Fruit fly (Drosophila melanogaster) whole organism, pupa: ENCODE measurements around the gene sowi.

Experiments
- CG10348 ChIP-seq: fragments of 200-800 bp; sonication (Bioruptor generic); IDR thresholded peaks from 2 replicates; pipeline ENCODE4 v1.3.6; 2022; ENCODE audit warnings: missing biosample characterization, missing genetic modification characterization
- CG12605 ChIP-seq: fragments of 200-800 bp; sonication (Bioruptor generic); IDR thresholded peaks from 2 replicates; pipeline ENCODE4 v1.3.6; 2022; ENCODE audit warnings: missing biosample characterization, missing genetic modification characterization
- CG13204 ChIP-seq: fragments of 200-800 bp; sonication (Bioruptor generic); optimal IDR thresholded peaks from 2 replicates; lab custom pipeline; 2018; ENCODE audit warnings: missing biosample characterization, mild to moderate bottlenecking, missing genetic modification characterization, moderate library complexity
- CG14655 ChIP-seq: fragments of 200-800 bp; sonication (Bioruptor generic); optimal IDR thresholded peaks from 3 replicates; lab custom pipeline; 2017; ENCODE audit warnings: mild to moderate bottlenecking, missing biosample characterization, missing genetic modification reagents, missing genetic modification characterization
- CG15710 ChIP-seq: fragments of 200-800 bp; sonication (Bioruptor generic); optimal IDR thresholded peaks from 2 replicates; lab custom pipeline; 2018; ENCODE audit warnings: missing biosample characterization, mild to moderate bottlenecking, missing genetic modification characterization, moderate library complexity
- CG17806 ChIP-seq: fragments of 200-800 bp; sonication (Bioruptor generic); optimal IDR thresholded peaks from 2 replicates; lab custom pipeline; 2018; ENCODE audit warnings: missing biosample characterization, mild to moderate bottlenecking, missing genetic modification characterization, moderate library complexity
- CG32121 ChIP-seq: fragments of 200-800 bp; sonication (Bioruptor generic); IDR thresholded peaks from 2 replicates; pipeline ENCODE4 v1.3.6; 2022; ENCODE audit warnings: missing biosample characterization, missing genetic modification characterization
- CG34367 ChIP-seq: fragments of 200-800 bp; sonication (Bioruptor generic); optimal IDR thresholded peaks from 2 replicates; lab custom pipeline; 2018; ENCODE audit warnings: missing biosample characterization, mild to moderate bottlenecking, missing genetic modification characterization
- CG4496 ChIP-seq: fragments of 200-800 bp; sonication (Bioruptor generic); IDR thresholded peaks from 3 replicates; pipeline ENCODE4 v1.3.6; 2022; ENCODE audit warnings: missing biosample characterization, missing genetic modification characterization
- CG8159 ChIP-seq: fragments of 200-800 bp; sonication (Bioruptor generic); optimal IDR thresholded peaks from 3 replicates; lab custom pipeline; 2018; ENCODE audit warnings: missing biosample characterization, mild to moderate bottlenecking, missing genetic modification characterization, moderate library complexity
- CG8301 ChIP-seq: fragments of 200-800 bp; sonication (Bioruptor generic); optimal IDR thresholded peaks from 2 replicates; lab custom pipeline; 2018; ENCODE audit warnings: missing biosample characterization, mild to moderate bottlenecking, missing genetic modification characterization
- CG9948 ChIP-seq: fragments of 200-800 bp; sonication (Bioruptor generic); optimal IDR thresholded peaks from 2 replicates; lab custom pipeline; 2018; ENCODE audit warnings: missing biosample characterization, mild to moderate bottlenecking, missing genetic modification characterization, moderate library complexity
- D1 ChIP-seq: fragments of 200-800 bp; sonication (Bioruptor generic); optimal IDR thresholded peaks from 2 replicates; lab custom pipeline; 2018; ENCODE audit warnings: missing biosample characterization, mild to moderate bottlenecking, missing genetic modification characterization, moderate library complexity
- EcR ChIP-seq: fragments of 200-800 bp; sonication (Bioruptor generic); optimal IDR thresholded peaks from 3 replicates; lab custom pipeline; 2019; ENCODE audit warnings: missing biosample characterization, missing genetic modification characterization, mild to moderate bottlenecking, moderate library complexity, missing genetic modification reagents
- Ets98B ChIP-seq: fragments of 200-800 bp; sonication (Bioruptor generic); IDR thresholded peaks from 2 replicates; pipeline ENCODE4 v1.3.6; 2022; ENCODE audit warnings: missing biosample characterization, missing genetic modification characterization
- Pif1A ChIP-seq: fragments of 200-800 bp; sonication (Bioruptor generic); optimal IDR thresholded peaks from 3 replicates; lab custom pipeline; 2016; ENCODE audit warnings: missing biosample characterization, missing genetic modification characterization
- Pif1B ChIP-seq: fragments of 200-800 bp; sonication (Bioruptor generic); optimal IDR thresholded peaks from 3 replicates; lab custom pipeline; 2016; ENCODE audit warnings: missing biosample characterization, missing genetic modification characterization
- Snoo ChIP-seq: fragments of 200-800 bp; sonication (Bioruptor generic); optimal IDR thresholded peaks from 3 replicates; lab custom pipeline; 2017; ENCODE audit warnings: missing biosample characterization, mild to moderate bottlenecking, missing genetic modification characterization, inconsistent platforms
- fd96Ca ChIP-seq: fragments of 200-800 bp; sonication (Bioruptor generic); IDR thresholded peaks from 3 replicates; pipeline ENCODE4 v1.3.6; 2022; ENCODE audit warnings: missing biosample characterization, missing genetic modification characterization
- gl ChIP-seq: fragments of 200-800 bp; sonication (Bioruptor generic); optimal IDR thresholded peaks from 2 replicates; lab custom pipeline; 2018; ENCODE audit warnings: missing biosample characterization, mild to moderate bottlenecking, missing genetic modification characterization
- rn ChIP-seq: fragments of 200-800 bp; sonication (Bioruptor generic); IDR thresholded peaks from 2 replicates; pipeline ENCODE4 v1.3.6; 2022; ENCODE audit warnings: missing biosample characterization, missing genetic modification characterization

sowi gene

dm6 chr3R:6640932-6641331 is 13.2 kb upstream of the sowi start, which contains the start of gene CG31286:
Gene CG31286 (plus strand): TSS chr3R:6641232.
- no peak for TF ChIP-seq CG32121 (GFP tag; lab: Robert Waterston, UW)
- TF ChIP-seq D1 (tag; lab: Kevin White, UChicago), result no peak
- TF ChIP-seq CG34367 (tag; lab: Kevin White, UChicago), result no peak
- TF ChIP-seq CG13204 (GFP tag; lab: Kevin White, UChicago), result no peak
- TF ChIP-seq rn (GFP tag; lab: Robert Waterston, UW), result no peak
- no peak for TF ChIP-seq gl
- no peak for TF ChIP-seq CG8159 (tag; lab: Kevin White, UChicago)
- no peak for TF ChIP-seq CG4496
- TF ChIP-seq CG17806 (tag; lab: Kevin White, UChicago), result no peak
- TF ChIP-seq CG8301 (tag; lab: Kevin White, UChicago), result no peak
- TF ChIP-seq CG10348 (GFP tag; lab: Robert Waterston, UW), result no peak
- no peak for TF ChIP-seq Pif1A
- TF ChIP-seq, all 21 proteins: peak for 0

- TF ChIP-seq CG10348 (GFP tag; lab: Robert Waterston, UW), result no peak
- TF ChIP-seq gl, result no peak
- no peak for TF ChIP-seq rn (GFP tag; lab: Robert Waterston, UW)
- TF ChIP-seq Ets98B (GFP tag; lab: Robert Waterston, UW), result no peak
- TF ChIP-seq CG17806 (tag; lab: Kevin White, UChicago), result no peak
- TF ChIP-seq Pif1A, result no peak
- no peak for TF ChIP-seq CG13204 (GFP tag; lab: Kevin White, UChicago)
- TF ChIP-seq CG34367 (tag; lab: Kevin White, UChicago), result no peak
- no peak for TF ChIP-seq EcR (GFP tag; lab: Kevin White, UChicago)
- no peak for TF ChIP-seq CG8301 (tag; lab: Kevin White, UChicago)
- TF ChIP-seq CG8159 (tag; lab: Kevin White, UChicago), result no peak
- no peak for TF ChIP-seq Snoo (tag; lab: Kevin White, UChicago)
- TF ChIP-seq CG14655 (GFP tag; lab: Kevin White, UChicago), result no peak
- no peak for TF ChIP-seq CG15710
- no peak for TF ChIP-seq D1 (tag; lab: Kevin White, UChicago)
- no peak for TF ChIP-seq CG12605 (GFP tag; lab: Robert Waterston, UW)
- TF ChIP-seq Pif1B (GFP tag; lab: Kevin White, UChicago), result no peak
- no peak for TF ChIP-seq CG32121 (GFP tag; lab: Robert Waterston, UW)
- no peak for TF ChIP-seq fd96Ca (GFP tag; lab: Robert Waterston, UW)
- no peak for TF ChIP-seq CG4496
Observed at dm6 chr3R:6629851-6630250, 2.2 kb upstream of the sowi start, which contains the start of gene sunz. Gene sunz (plus strand): TSS chr3R:6630151.

dm6 chr3R:6629221-6629620 is 1.5 kb upstream of the sowi start, which contains the start of gene CG15177:
Gene CG15177 (minus strand): TSS chr3R:6629321.
- no peak for TF ChIP-seq EcR (GFP tag; lab: Kevin White, UChicago)
- no peak for TF ChIP-seq CG8159 (tag; lab: Kevin White, UChicago)
- no peak for TF ChIP-seq CG17806 (tag; lab: Kevin White, UChicago)
- TF ChIP-seq rn (GFP tag; lab: Robert Waterston, UW), result no peak
- no peak for TF ChIP-seq Pif1B (GFP tag; lab: Kevin White, UChicago)
- TF ChIP-seq CG15710, result no peak
- no peak for TF ChIP-seq CG10348 (GFP tag; lab: Robert Waterston, UW)

DNA sequence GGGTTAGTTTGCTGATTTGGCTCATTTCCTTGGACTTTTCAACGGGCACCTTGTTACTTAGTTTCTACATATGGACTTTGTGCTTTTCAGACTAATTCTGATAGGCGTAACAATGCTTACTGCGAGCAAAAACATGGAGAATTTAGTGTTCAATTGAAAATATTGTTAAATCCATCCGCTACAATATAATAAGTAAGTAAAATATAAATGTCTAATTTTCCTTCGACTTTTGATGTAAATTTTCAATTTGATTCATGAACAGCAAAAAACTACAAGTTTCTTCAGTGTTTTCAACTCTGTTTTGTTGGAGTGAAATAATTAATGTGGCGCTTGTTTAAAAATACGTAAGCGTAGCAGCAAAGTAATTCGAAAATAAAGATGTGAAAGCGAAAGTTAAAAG is 18.9 kb downstream of the sowi start, which contains the start of gene glob2:
TSS of gene glob2 (minus strand) at position 101 of the 400 bp plus-strand sequence.
- TF ChIP-seq fd96Ca (GFP tag; lab: Robert Waterston, UW), result no peak
- no peak for TF ChIP-seq rn (GFP tag; lab: Robert Waterston, UW)
- TF ChIP-seq CG8301 (tag; lab: Kevin White, UChicago), result no peak

DNA sequence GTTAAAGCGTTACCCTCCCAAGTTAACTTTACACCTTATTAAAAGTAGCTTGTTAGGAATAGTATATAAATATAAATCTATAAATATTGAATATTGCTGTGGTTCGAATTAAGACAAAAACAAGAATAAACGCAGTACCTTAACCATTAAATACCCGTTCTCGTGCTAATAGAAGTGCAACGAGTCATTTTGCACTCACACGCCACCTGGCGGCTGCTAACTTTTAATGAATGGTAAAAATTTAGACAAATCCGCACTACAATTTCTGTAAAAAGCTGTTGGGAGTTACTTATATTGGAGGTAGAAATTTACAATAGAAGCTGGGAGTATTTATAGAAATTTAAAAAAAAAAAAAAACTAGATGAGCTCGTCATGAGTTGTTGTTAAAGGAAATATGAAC is 22.6 kb downstream of the sowi start:
- TF ChIP-seq CG14655 (GFP tag; lab: Kevin White, UChicago), result no peak
- no peak for TF ChIP-seq CG17806 (tag; lab: Kevin White, UChicago)
- TF ChIP-seq CG8159 (tag; lab: Kevin White, UChicago), result no peak
- TF ChIP-seq CG32121 (GFP tag; lab: Robert Waterston, UW), result no peak
- TF ChIP-seq Pif1A, result no peak
- no peak for TF ChIP-seq CG13204 (GFP tag; lab: Kevin White, UChicago)
- TF ChIP-seq CG4496, result no peak
- TF ChIP-seq CG12605 (GFP tag; lab: Robert Waterston, UW), result no peak
- TF ChIP-seq rn (GFP tag; lab: Robert Waterston, UW), result no peak
- TF ChIP-seq fd96Ca (GFP tag; lab: Robert Waterston, UW), result no peak
- no peak for TF ChIP-seq Ets98B (GFP tag; lab: Robert Waterston, UW)
- TF ChIP-seq CG10348 (GFP tag; lab: Robert Waterston, UW), result no peak
- no peak for TF ChIP-seq CG8301 (tag; lab: Kevin White, UChicago)
- no peak for TF ChIP-seq Pif1B (GFP tag; lab: Kevin White, UChicago)
- no peak for TF ChIP-seq D1 (tag; lab: Kevin White, UChicago)
- no peak for TF ChIP-seq gl

DNA sequence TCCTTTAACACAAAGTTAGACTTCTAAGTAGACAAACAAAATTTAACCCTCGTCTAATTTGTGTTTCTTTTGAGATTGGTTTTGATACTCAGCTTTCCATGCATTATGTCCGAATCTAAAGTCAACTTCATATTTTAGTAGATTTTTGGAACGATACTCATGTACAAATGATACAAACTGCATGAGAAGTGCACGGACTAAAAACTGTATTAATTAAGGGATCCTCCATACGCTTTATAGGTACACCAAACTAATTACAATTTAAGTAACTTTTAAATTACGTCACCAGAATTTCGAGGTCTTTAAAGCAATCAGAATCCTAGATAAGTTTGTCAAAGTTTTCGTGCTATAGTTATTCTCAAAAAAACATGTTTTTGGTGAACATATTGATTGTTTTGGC is 26.8 kb downstream of the sowi start, which contains the start of gene CG31482:
TSS of gene CG31482 (plus strand) at position 301 of the 400 bp plus-strand sequence.
- TF ChIP-seq Pif1A (no peak), Pif1B (GFP tag; lab: Kevin White, UChicago) (no peak), Ets98B (GFP tag; lab: Robert Waterston, UW) (no peak)

DNA sequence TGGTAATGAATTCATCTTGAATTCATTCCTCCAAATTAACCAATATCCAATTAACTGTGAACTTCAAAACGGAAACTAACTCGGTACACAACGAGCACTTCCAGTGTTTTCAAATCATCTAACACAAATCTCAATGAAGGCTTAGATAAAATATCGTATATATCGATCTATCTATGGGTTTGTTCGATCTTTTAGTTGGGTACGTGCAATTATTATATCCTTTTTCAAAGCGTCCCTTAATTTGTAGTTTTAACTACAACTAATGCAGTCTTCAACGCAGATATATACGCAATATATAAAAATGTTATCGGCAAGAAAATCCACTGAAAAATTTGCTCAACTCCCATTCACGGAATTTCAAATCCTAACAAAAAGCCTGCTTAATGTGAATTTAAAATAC is 29.8 kb downstream of the sowi start, which contains the start of gene CG1138:
TSS of gene CG1138 (minus strand) at position 101 of the 400 bp plus-strand sequence.
- TF ChIP-seq D1 (tag; lab: Kevin White, UChicago) (no peak), rn (GFP tag; lab: Robert Waterston, UW) (no peak), Pif1A (no peak), Snoo (tag; lab: Kevin White, UChicago) (no peak), CG14655 (GFP tag; lab: Kevin White, UChicago) (no peak), fd96Ca (GFP tag; lab: Robert Waterston, UW) (no peak), CG10348 (GFP tag; lab: Robert Waterston, UW) (no peak), CG9948 (no peak), CG8159 (tag; lab: Kevin White, UChicago) (no peak), gl (no peak), CG4496 (no peak), CG34367 (tag; lab: Kevin White, UChicago) (no peak), CG12605 (GFP tag; lab: Robert Waterston, UW) (no peak), CG15710 (no peak), CG17806 (tag; lab: Kevin White, UChicago) (no peak), Pif1B (GFP tag; lab: Kevin White, UChicago) (no peak)
